Worm (Caenorhabditis elegans) whole organism, late embryonic: Measurements from ENCODE around the gene bec-1.

Source experiments
- ceh-24 ChIP-seq: sonication (generic microtip); optimal IDR thresholded peaks from 2 replicates; lab custom pipeline; 2016; ENCODE audit warnings: mild to moderate bottlenecking, missing genetic modification characterization, missing compliant biosample characterization
- dmd-4 ChIP-seq: sonication (generic microtip); optimal IDR thresholded peaks from 2 replicates; lab custom pipeline; 2016; ENCODE audit warnings: borderline replicate concordance, missing genetic modification characterization, missing compliant biosample characterization
- fkh-10 ChIP-seq: fragments of 150-350 bp; optimal IDR thresholded peaks from 2 replicates; lab custom pipeline; 2014; ENCODE audit warnings: missing biosample characterization, missing genetic modification reagents, missing genetic modification characterization
- nfya-1 ChIP-seq: sonication (generic microtip); optimal IDR thresholded peaks from 2 replicates; lab custom pipeline; 2017; ENCODE audit warnings: missing genetic modification characterization, mild to moderate bottlenecking, missing compliant biosample characterization, antibody characterized with exemption, moderate library complexity
- pag-3 ChIP-seq: sonication (generic microtip); optimal IDR thresholded peaks from 2 replicates; lab custom pipeline; 2016; ENCODE audit warnings: missing compliant biosample characterization, missing genetic modification characterization, borderline replicate concordance
- pax-1 ChIP-seq: fragments of 150-350 bp; optimal IDR thresholded peaks from 2 replicates; lab custom pipeline; 2014; ENCODE audit warnings: missing biosample characterization, missing genetic modification characterization
- ref-2 ChIP-seq: sonication (generic microtip); optimal IDR thresholded peaks from 2 replicates; lab custom pipeline; 2016; ENCODE audit warnings: missing genetic modification characterization, missing compliant biosample characterization
- unc-55 ChIP-seq: sonication (generic microtip); optimal IDR thresholded peaks from 2 replicates; lab custom pipeline; 2017; ENCODE audit warnings: missing biosample characterization, missing genetic modification reagents, missing genetic modification characterization

DNA sequence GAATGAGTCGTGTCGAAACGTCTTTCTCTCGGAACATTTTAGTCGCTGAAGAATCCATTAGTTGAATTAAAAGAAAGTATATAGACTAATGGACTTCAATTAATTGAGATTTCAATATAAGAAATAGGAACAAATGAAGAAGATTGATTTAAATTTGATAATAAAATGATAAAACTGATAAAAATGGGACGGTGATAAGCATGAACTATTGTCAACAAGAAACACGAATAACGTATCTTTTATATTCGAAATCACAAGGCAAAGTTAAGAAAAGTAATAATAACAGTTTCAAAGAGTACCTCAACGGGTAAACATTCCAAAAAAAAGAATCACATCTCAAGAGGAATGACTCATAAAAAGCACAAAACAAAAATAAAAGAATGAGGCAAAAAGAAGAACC is 5.2 kb upstream of the bec-1 start, which contains the start of gene T19E7.6:
- no peak for TF ChIP-seq fkh-10 (GFP tag; lab: Kevin White, UChicago)
- no peak for TF ChIP-seq dmd-4 (tag; lab: Kevin White, UChicago)
- no peak for TF ChIP-seq unc-55
- no peak for TF ChIP-seq pax-1 (tag; lab: Kevin White, UChicago)
- TF ChIP-seq ceh-24: no peak
- no peak for TF ChIP-seq pag-3
- TF ChIP-seq ref-2 (tag; lab: Kevin White, UChicago): no peak
- no peak for TF ChIP-seq nfya-1 (tag; lab: Kevin White, UChicago)
